Worm (Caenorhabditis elegans) whole organism, L2 larva: ENCODE data around the gene F36H5.18.

ENCODE experiments used
- ama-1 ChIP-seq: fragments of 150-350 bp; optimal IDR thresholded peaks from 2 replicates; lab custom pipeline; 2018; ENCODE audit warnings: inconsistent platforms
- lin-39 ChIP-seq: fragments of 150-350 bp; optimal IDR thresholded peaks from 2 replicates; lab custom pipeline; 2014; ENCODE audit warnings: missing biosample characterization, missing genetic modification reagents, missing genetic modification characterization
- unc-62 ChIP-seq: fragments of 150-350 bp; optimal IDR thresholded peaks from 2 replicates; lab custom pipeline; 2014; ENCODE audit warnings: missing biosample characterization, missing genetic modification reagents, missing genetic modification characterization

DNA sequence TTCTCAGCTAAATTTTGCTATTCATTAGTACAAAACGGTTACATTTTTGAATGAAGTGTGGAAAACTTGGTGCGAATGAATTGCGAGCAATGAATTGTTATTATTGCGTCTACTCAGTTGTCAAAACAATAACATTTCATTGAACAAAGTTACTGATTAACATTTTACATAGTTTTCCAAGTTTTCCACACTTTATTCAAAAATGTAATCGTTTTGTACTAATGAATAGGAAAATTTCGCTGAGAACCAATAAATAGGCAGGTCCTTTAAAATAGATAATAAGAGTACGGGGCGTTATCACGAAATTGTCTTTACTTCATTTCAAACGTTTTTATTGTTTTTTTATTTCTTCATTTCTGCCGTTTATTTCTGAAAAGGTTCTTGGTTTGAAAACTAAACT is 22.8 kb downstream of the F36H5.18 start, which contains the start of gene math-4:
- TF ChIP-seq lin-39 (tag; lab: Kevin White, UChicago) (no peak), unc-62 (GFP tag; lab: Kevin White, UChicago) (no peak), ama-1 (no peak)
